Worm (Caenorhabditis elegans) whole organism, young adult: ENCODE measurements around the gene nspd-9.
A peak's percentile ranks its signal among the peaks of the same experiment; 100 is the strongest.

Source experiments
- B0336.3 ChIP-seq: fragments of 200-800 bp; sonication (Bioruptor generic); IDR thresholded peaks from 2 replicates; pipeline ENCODE4 v1.3.6; 2022; ENCODE audit warnings: missing genetic modification characterization, missing compliant biosample characterization
- C17E4.6 ChIP-seq: fragments of 200-800 bp; sonication (Bioruptor generic); IDR thresholded peaks from 2 replicates; pipeline ENCODE4 v1.3.6; 2022; ENCODE audit warnings: missing genetic modification reagents, missing genetic modification characterization, missing compliant biosample characterization
- F49E8.2 ChIP-seq: sonication (generic microtip); optimal IDR thresholded peaks from 3 replicates; lab custom pipeline; 2017; ENCODE audit warnings: missing genetic modification characterization, mild to moderate bottlenecking, missing compliant biosample characterization, antibody characterized with exemption, moderate library complexity; ENCODE audit not compliant: insufficient read depth
- T26A5.8 ChIP-seq: sonication (generic microtip); optimal IDR thresholded peaks from 2 replicates; lab custom pipeline; 2016; ENCODE audit warnings: missing genetic modification characterization, missing compliant biosample characterization
- Y67H2A.10 ChIP-seq: fragments of 200-800 bp; sonication (Bioruptor generic); conservative IDR thresholded peaks from 2 replicates; pipeline ENCODE4 v1.3.6; 2022; ENCODE audit warnings: missing genetic modification reagents, missing genetic modification characterization, missing compliant biosample characterization
- Y95B8A.8 ChIP-seq: fragments of 200-800 bp; sonication (Bioruptor generic); IDR thresholded peaks from 2 replicates; pipeline ENCODE4 v1.3.6; 2022; ENCODE audit warnings: missing genetic modification reagents, missing genetic modification characterization, missing compliant biosample characterization
- aptf-3 ChIP-seq: fragments of 200-800 bp; sonication (Bioruptor generic); IDR thresholded peaks from 2 replicates; pipeline ENCODE4 v1.3.6; 2022; ENCODE audit warnings: missing genetic modification characterization, missing compliant biosample characterization
- attf-5 ChIP-seq: fragments of 200-800 bp; sonication (Bioruptor generic); optimal IDR thresholded peaks from 2 replicates; lab custom pipeline; 2018; ENCODE audit warnings: mild to moderate bottlenecking, missing genetic modification characterization, missing compliant biosample characterization
- ccch-3 ChIP-seq: fragments of 200-800 bp; sonication (Bioruptor generic); optimal IDR thresholded peaks from 2 replicates; lab custom pipeline; 2018; ENCODE audit warnings: mild to moderate bottlenecking, missing genetic modification characterization, missing compliant biosample characterization
- ceh-27 ChIP-seq: fragments of 200-800 bp; sonication (Bioruptor generic); optimal IDR thresholded peaks from 2 replicates; lab custom pipeline; 2018; ENCODE audit warnings: mild to moderate bottlenecking, missing genetic modification characterization, moderate library complexity, missing compliant biosample characterization
- ceh-79 ChIP-seq: sonication (generic microtip); optimal IDR thresholded peaks from 2 replicates; lab custom pipeline; 2017; ENCODE audit warnings: mild to moderate bottlenecking, missing genetic modification characterization, missing compliant biosample characterization
- chd-7 ChIP-seq: sonication (generic microtip); optimal IDR thresholded peaks from 2 replicates; lab custom pipeline; 2016; ENCODE audit warnings: mild to moderate bottlenecking, missing genetic modification characterization, moderate library complexity, missing compliant biosample characterization
- dpff-1 ChIP-seq: sonication (generic microtip); optimal IDR thresholded peaks from 2 replicates; lab custom pipeline; 2017; ENCODE audit warnings: mild to moderate bottlenecking, missing genetic modification characterization, missing compliant biosample characterization
- dpl-1 ChIP-seq: fragments of 150-350 bp; optimal IDR thresholded peaks from 2 replicates; lab custom pipeline; 2014; ENCODE audit warnings: missing biosample characterization, missing genetic modification reagents, missing genetic modification characterization
- efl-1 ChIP-seq: fragments of 150-350 bp; optimal IDR thresholded peaks from 2 replicates; lab custom pipeline; 2014; ENCODE audit warnings: missing biosample characterization, missing genetic modification reagents, missing genetic modification characterization
- egrh-3 ChIP-seq: fragments of 200-800 bp; sonication (Bioruptor generic); IDR thresholded peaks from 2 replicates; pipeline ENCODE4 v1.3.6; 2022; ENCODE audit warnings: missing genetic modification reagents, missing genetic modification characterization, missing compliant biosample characterization
- ets-4 ChIP-seq: fragments of 200-800 bp; sonication (Bioruptor generic); optimal IDR thresholded peaks from 2 replicates; lab custom pipeline; 2018; ENCODE audit warnings: mild to moderate bottlenecking, missing genetic modification characterization, missing compliant biosample characterization
- fkh-3 ChIP-seq: sonication (generic microtip); optimal IDR thresholded peaks from 2 replicates; lab custom pipeline; 2016; ENCODE audit warnings: mild to moderate bottlenecking, missing genetic modification characterization, missing compliant biosample characterization
- hmg-1.2 ChIP-seq: fragments of 200-800 bp; sonication (Bioruptor generic); IDR thresholded peaks from 2 replicates; pipeline ENCODE4 v1.3.6; 2022; ENCODE audit warnings: missing genetic modification reagents, missing genetic modification characterization, missing compliant biosample characterization
- hsf-1 ChIP-seq: fragments of 200-800 bp; sonication (Bioruptor generic); IDR thresholded peaks from 2 replicates; pipeline ENCODE4 v1.3.6; 2022; ENCODE audit warnings: missing genetic modification reagents, missing genetic modification characterization, missing compliant biosample characterization
- let-607 ChIP-seq, 2 experiments: fragments of 200-800 bp in 1 of 2; sonication (Bioruptor generic) in 1 of 2; sonication (generic microtip) in 1 of 2; optimal IDR thresholded peaks; 2 replicates each; lab custom pipeline; 2016 to 2018; ENCODE audit warnings: mild to moderate bottlenecking in 2 of 2, missing compliant biosample characterization in 2 of 2, missing genetic modification characterization in 2 of 2, moderate library complexity in 2 of 2, missing genotype in 1 of 2
- lin-35 ChIP-seq, 3 experiments: fragments of 150-350 bp in 2 of 3; sonication (generic microtip) in 1 of 3; optimal IDR thresholded peaks; 2 replicates each; lab custom pipeline; 2014 to 2018; ENCODE audit warnings: missing biosample characterization in 3 of 3, missing genetic modification characterization in 3 of 3, missing genetic modification reagents in 3 of 3
- lin-54 ChIP-seq: fragments of 200-800 bp; sonication (Bioruptor generic); optimal IDR thresholded peaks from 2 replicates; lab custom pipeline; 2018; ENCODE audit warnings: mild to moderate bottlenecking, missing genetic modification characterization, missing compliant biosample characterization
- lsl-1 ChIP-seq: fragments of 200-800 bp; sonication (Bioruptor generic); optimal IDR thresholded peaks from 2 replicates; lab custom pipeline; 2018; ENCODE audit warnings: mild to moderate bottlenecking, missing genetic modification characterization, moderate library complexity, missing compliant biosample characterization
- madf-3 ChIP-seq: fragments of 200-800 bp; sonication (Bioruptor generic); IDR thresholded peaks from 2 replicates; pipeline ENCODE4 v1.3.6; 2022; ENCODE audit warnings: missing genetic modification reagents, missing genetic modification characterization, missing compliant biosample characterization
- mcd-1 ChIP-seq: fragments of 200-800 bp; sonication (Bioruptor generic); IDR thresholded peaks from 2 replicates; pipeline ENCODE4 v1.3.6; 2022; ENCODE audit warnings: missing genetic modification reagents, missing genetic modification characterization, missing compliant biosample characterization
- mxl-1 ChIP-seq: sonication (generic microtip); optimal IDR thresholded peaks from 2 replicates; lab custom pipeline; 2016; ENCODE audit warnings: missing genetic modification characterization, missing compliant biosample characterization
- nhr-120 ChIP-seq: fragments of 200-800 bp; sonication (Bioruptor generic); IDR thresholded peaks from 2 replicates; pipeline ENCODE4 v1.3.6; 2022; ENCODE audit warnings: missing genetic modification characterization, missing compliant biosample characterization
- nhr-80 ChIP-seq: sonication (generic microtip); optimal IDR thresholded peaks from 2 replicates; lab custom pipeline; 2016; ENCODE audit warnings: missing genetic modification characterization, missing compliant biosample characterization
- pbrm-1 ChIP-seq: fragments of 200-800 bp; sonication (Bioruptor generic); IDR thresholded peaks from 2 replicates; pipeline ENCODE4 v1.3.6; 2022; ENCODE audit warnings: missing genetic modification reagents, missing genetic modification characterization, missing compliant biosample characterization
- rec-8 ChIP-seq, 2 experiments: sonication (generic microtip); optimal IDR thresholded peaks; 2 replicates each; lab custom pipeline; 2016; ENCODE audit warnings: mild to moderate bottlenecking in 2 of 2, missing genetic modification characterization in 2 of 2, missing genetic modification reagents in 2 of 2, missing genotype in 2 of 2, missing biosample characterization in 1 of 2, missing compliant biosample characterization in 1 of 2, moderate library complexity in 1 of 2
- rpc-1 ChIP-seq, 2 experiments: fragments of 150-350 bp in 1 of 2; sonication (generic microtip) in 1 of 2; optimal IDR thresholded peaks; 2 replicates each; lab custom pipeline; 2014 to 2018; ENCODE audit warnings: missing biosample characterization in 1 of 2, missing genetic modification characterization in 1 of 2, missing genetic modification reagents in 1 of 2, missing genotype in 1 of 2
- sdz-38 ChIP-seq: sonication (generic microtip); optimal IDR thresholded peaks from 2 replicates; lab custom pipeline; 2016; ENCODE audit warnings: missing genotype, missing genetic modification characterization, missing compliant biosample characterization
- snpc-4 ChIP-seq, 5 experiments: fragments of 150-350 bp in 1 of 5; sonication (generic microtip) in 4 of 5; optimal IDR thresholded peaks; 2 replicates each; lab custom pipeline; 2014 to 2018; ENCODE audit warnings: missing genetic modification characterization in 5 of 5, missing biosample characterization in 3 of 5, antibody characterized with exemption in 2 of 5, mild to moderate bottlenecking in 2 of 5, missing compliant biosample characterization in 2 of 5, missing genotype in 2 of 5, moderate library complexity in 2 of 5, missing genetic modification reagents in 1 of 5
- sptf-2 ChIP-seq: fragments of 200-800 bp; sonication (Bioruptor generic); optimal IDR thresholded peaks from 2 replicates; lab custom pipeline; 2018; ENCODE audit warnings: mild to moderate bottlenecking, missing genetic modification characterization, missing compliant biosample characterization
- tbx-9 ChIP-seq: sonication (generic microtip); optimal IDR thresholded peaks from 2 replicates; lab custom pipeline; 2016; ENCODE audit warnings: borderline replicate concordance, missing genetic modification characterization, inconsistent platforms, missing compliant biosample characterization
- unc-62 ChIP-seq: fragments of 150-350 bp; optimal IDR thresholded peaks from 2 replicates; lab custom pipeline; 2014; ENCODE audit warnings: missing biosample characterization, missing genetic modification reagents, missing genetic modification characterization
- ztf-22 ChIP-seq: fragments of 200-800 bp; sonication (Bioruptor generic); optimal IDR thresholded peaks from 2 replicates; lab custom pipeline; 2018; ENCODE audit warnings: mild to moderate bottlenecking, missing genetic modification characterization, moderate library complexity, missing compliant biosample characterization
- ztf-25 ChIP-seq: fragments of 200-800 bp; sonication (Bioruptor generic); IDR thresholded peaks from 2 replicates; pipeline ENCODE4 v1.3.6; 2022; ENCODE audit warnings: missing genetic modification reagents, missing genetic modification characterization, missing compliant biosample characterization

The nspd-9 gene

DNA sequence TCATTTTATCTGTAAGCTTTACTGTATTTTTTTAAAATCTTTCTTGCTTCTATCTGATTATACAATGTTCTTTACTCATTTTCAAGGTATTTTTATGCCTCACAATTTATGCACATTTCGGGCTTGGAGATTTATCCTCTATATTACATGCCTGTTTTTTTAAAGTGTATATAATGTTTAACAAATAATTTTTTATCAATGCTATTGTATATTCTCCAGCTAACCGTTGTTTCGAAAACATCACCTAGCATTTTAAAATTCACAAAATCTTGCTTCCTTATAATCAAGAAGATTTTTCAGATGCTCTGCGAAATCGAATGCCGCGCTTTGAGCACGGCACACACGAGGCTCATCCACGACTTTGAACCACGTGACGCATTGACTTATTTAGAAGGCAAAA lies 21.9 kb upstream of the nspd-9 start, which contains the start of gene ced-4:
ced-4 (plus strand) TSS at position 301 of the 400 bp plus-strand sequence.
- no peak for TF ChIP-seq rec-8 (tag; optimal IDR thresholded peaks at IDR 0.05; lab: Kevin White, UChicago)
- 0 out of 2 replicates have a peak, but pooled peaks have one; percentile 32 for TF ChIP-seq madf-3 (GFP tag; lab: Robert Waterston, UW)
- no peak for TF ChIP-seq ceh-79 (tag; lab: Kevin White, UChicago)
- no peak for TF ChIP-seq lin-54 (GFP tag; lab: Kevin White, UChicago)
- TF ChIP-seq egrh-3 (GFP tag; lab: Robert Waterston, UW): no peak
- no peak for TF ChIP-seq dpff-1
- peak in 1 of 3 experiments; percentile 1 for TF ChIP-seq lin-35 (GFP tag; optimal IDR thresholded peaks at IDR 0.05; lab: Kevin White, UChicago)
- TF ChIP-seq ztf-22: no peak
- TF ChIP-seq Y95B8A.8: no peak
- TF ChIP-seq fkh-3 (tag; lab: Kevin White, UChicago): no peak

DNA sequence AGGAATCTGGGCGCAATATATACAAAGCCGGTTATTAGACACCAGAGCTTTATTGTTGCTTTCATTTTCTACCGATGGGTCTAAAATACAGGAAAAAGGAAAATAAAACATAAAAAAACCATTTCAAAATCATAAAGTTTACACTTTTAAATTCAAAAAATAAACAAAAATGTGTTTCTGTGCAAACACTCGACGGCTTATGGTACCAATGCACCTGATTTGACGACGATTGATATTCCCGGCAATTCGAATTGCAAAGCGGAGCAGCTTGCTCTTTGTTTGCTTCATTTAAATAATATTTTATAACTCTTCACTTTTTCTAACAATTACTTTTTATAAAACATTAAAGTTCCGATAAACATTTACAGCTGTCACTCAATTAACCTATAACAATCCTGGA lies 20.0 kb upstream of the nspd-9 start, which contains the start of gene F26A1.1:
F26A1.1 (plus strand) TSS at position 369 of the 400 bp plus-strand sequence.
- TF ChIP-seq dpl-1 (GFP tag; lab: Kevin White, UChicago): peak; percentile 14
- peak; percentile 4 for TF ChIP-seq efl-1
- TF ChIP-seq F49E8.2: no peak
- peak; percentile 43 for TF ChIP-seq lsl-1 (GFP tag; lab: Kevin White, UChicago)
- no peak for TF ChIP-seq nhr-120 (GFP tag; lab: Robert Waterston, UW)
- TF ChIP-seq lin-54 (GFP tag; lab: Kevin White, UChicago): peak; percentile 21
- TF ChIP-seq lin-35 (GFP tag; optimal IDR thresholded peaks at IDR 0.05; lab: Kevin White, UChicago): peak in 1 of 3 experiments; percentile 29
- TF ChIP-seq ceh-27 (GFP tag; lab: Kevin White, UChicago): no peak
- TF ChIP-seq tbx-9: no peak

DNA sequence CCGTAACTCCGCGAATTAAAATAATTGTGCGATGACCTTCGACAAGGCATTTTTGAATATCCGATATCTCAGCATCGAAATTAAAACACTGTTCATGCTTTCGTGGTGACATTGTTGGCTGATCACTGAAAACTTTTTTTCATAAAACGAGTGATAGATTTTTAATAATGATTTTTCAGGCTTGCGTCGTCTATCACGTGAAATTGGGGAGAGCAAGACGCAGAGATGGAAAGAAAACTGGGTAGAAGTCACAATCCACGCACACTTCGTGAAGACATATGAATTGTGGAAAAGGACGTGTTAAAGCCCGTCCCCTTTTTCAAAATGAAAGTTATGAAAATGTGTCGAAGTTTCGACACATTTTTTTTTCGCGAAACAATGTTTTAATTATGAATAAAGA lies 19.6 kb upstream of the nspd-9 start, which contains the start of gene nonu-1:
nonu-1 (minus strand) TSS at position 169 of the 400 bp plus-strand sequence.
- TF ChIP-seq dpff-1 (no peak), snpc-4 (GFP tag; optimal IDR thresholded peaks at IDR 0.05; lab: Kevin White, UChicago) (no peak), snpc-4 (tag; optimal IDR thresholded peaks at IDR 0.05; lab: Kevin White, UChicago) (no peak), ccch-3 (GFP tag; lab: Kevin White, UChicago) (no peak), B0336.3 (GFP tag; lab: Robert Waterston, UW) (no peak), lsl-1 (GFP tag; lab: Kevin White, UChicago) (no peak), ztf-25 (no peak), pbrm-1 (GFP tag; lab: Robert Waterston, UW) (no peak), nhr-80 (tag; lab: Kevin White, UChicago) (no peak), mcd-1 (GFP tag; lab: Robert Waterston, UW) (no peak), hmg-1.2 (GFP tag; lab: Robert Waterston, UW) (peak; percentile 32; the same call in 1 of the 2 replicates), rpc-1 (optimal IDR thresholded peaks at IDR 0.05; lab: Kevin White, UChicago) (no peak), rpc-1 (tag; optimal IDR thresholded peaks at IDR 0.05; lab: Kevin White, UChicago) (no peak), attf-5 (peak; percentile 37), unc-62 (no peak), sdz-38 (tag; lab: Kevin White, UChicago) (no peak), let-607 (tag; optimal IDR thresholded peaks at IDR 0.05; lab: Kevin White, UChicago) (peak in 1 of 2 experiments; percentile 25), ets-4 (no peak)

DNA sequence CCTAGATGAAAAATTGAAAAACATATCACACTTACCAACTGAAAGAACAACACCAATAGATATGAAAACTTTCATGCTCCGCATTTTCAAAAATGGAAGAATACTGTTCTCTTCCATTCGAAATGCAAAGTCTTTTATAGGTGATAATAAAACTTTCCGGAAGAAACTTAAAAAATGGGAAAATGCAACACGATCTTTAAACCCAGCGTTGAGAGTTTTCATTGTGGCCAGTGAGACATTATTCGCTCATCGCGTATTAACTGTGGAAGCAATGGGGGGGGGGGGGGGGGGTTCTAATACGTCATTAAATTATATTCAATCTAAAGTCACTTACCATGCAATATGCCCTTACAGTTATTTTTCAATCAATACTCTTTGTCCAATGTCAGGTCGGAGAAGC lies 14.2 kb upstream of the nspd-9 start, which contains the start of the genes clec-157 and fkh-5:
clec-157 (minus strand) TSS at position 101 of the 400 bp plus-strand sequence.
fkh-5 (plus strand) TSS at position 336 of the 400 bp plus-strand sequence.
- TF ChIP-seq hsf-1 (GFP tag; lab: Robert Waterston, UW) (no peak), C17E4.6 (GFP tag; lab: Robert Waterston, UW) (no peak), chd-7 (no peak), ceh-27 (GFP tag; lab: Kevin White, UChicago) (no peak), Y95B8A.8 (no peak), let-607 (tag; optimal IDR thresholded peaks at IDR 0.05; lab: Kevin White, UChicago) (no peak), lsl-1 (GFP tag; lab: Kevin White, UChicago) (no peak), T26A5.8 (tag; lab: Kevin White, UChicago) (no peak), mxl-1 (tag; lab: Kevin White, UChicago) (no peak), Y67H2A.10 (GFP tag; lab: Robert Waterston, UW) (no peak), aptf-3 (GFP tag; lab: Robert Waterston, UW) (no peak), sptf-2 (GFP tag; lab: Kevin White, UChicago) (no peak)
